Worm (Caenorhabditis elegans) whole organism, L1 larva: Measurements from ENCODE around the gene D1086.8.

Experiments
- aha-1 ChIP-seq: fragments of 150-350 bp; optimal IDR thresholded peaks from 2 replicates; lab custom pipeline; 2014; ENCODE audit warnings: missing biosample characterization, missing genetic modification characterization
- alr-1 ChIP-seq: fragments of 200-800 bp; sonication (Bioruptor generic); optimal IDR thresholded peaks from 2 replicates; lab custom pipeline; 2018; ENCODE audit warnings: borderline replicate concordance, mild to moderate bottlenecking, missing genetic modification characterization, missing compliant biosample characterization
- blmp-1 ChIP-seq: fragments of 150-350 bp; optimal IDR thresholded peaks from 2 replicates; lab custom pipeline; 2014; ENCODE audit warnings: missing biosample characterization, missing genetic modification characterization
- ceh-63 ChIP-seq: fragments of 200-800 bp; sonication (Bioruptor generic); optimal IDR thresholded peaks from 2 replicates; lab custom pipeline; 2018; ENCODE audit warnings: mild to moderate bottlenecking, missing genetic modification characterization, missing compliant biosample characterization
- ceh-8 ChIP-seq: fragments of 200-800 bp; sonication (Bioruptor generic); optimal IDR thresholded peaks from 2 replicates; lab custom pipeline; 2018; ENCODE audit warnings: mild to moderate bottlenecking, missing genetic modification characterization, moderate library complexity, missing compliant biosample characterization
- ceh-90 ChIP-seq: sonication (generic microtip); optimal IDR thresholded peaks from 2 replicates; lab custom pipeline; 2016; ENCODE audit warnings: missing genetic modification characterization, missing compliant biosample characterization
- egl-13 ChIP-seq: sonication (generic microtip); optimal IDR thresholded peaks from 2 replicates; lab custom pipeline; 2016; ENCODE audit warnings: missing genotype, missing genetic modification reagents, missing genetic modification characterization, missing compliant biosample characterization
- ets-5 ChIP-seq: fragments of 200-800 bp; sonication (Bioruptor generic); IDR thresholded peaks from 2 replicates; pipeline ENCODE4 v1.3.6; 2022; ENCODE audit warnings: missing genetic modification characterization, missing compliant biosample characterization
- hlh-4 ChIP-seq: sonication (generic microtip); optimal IDR thresholded peaks from 2 replicates; lab custom pipeline; 2016; ENCODE audit warnings: mild to moderate bottlenecking, missing genetic modification characterization, missing compliant biosample characterization
- hpl-2 ChIP-seq: fragments of 150-350 bp; optimal IDR thresholded peaks from 2 replicates; lab custom pipeline; 2014; ENCODE audit warnings: missing biosample characterization, missing genetic modification reagents, missing genetic modification characterization
- lin-14 ChIP-seq: fragments of 200-800 bp; sonication (Bioruptor generic); optimal IDR thresholded peaks from 2 replicates; lab custom pipeline; 2018; ENCODE audit warnings: mild to moderate bottlenecking, missing genetic modification characterization, moderate library complexity, missing compliant biosample characterization
- nhr-11 ChIP-seq: fragments of 150-350 bp; optimal IDR thresholded peaks from 2 replicates; lab custom pipeline; 2014; ENCODE audit warnings: missing biosample characterization, missing genetic modification characterization
- nhr-19 ChIP-seq: fragments of 200-800 bp; sonication (Bioruptor generic); conservative IDR thresholded peaks from 2 replicates; pipeline ENCODE4 v1.3.6; 2022; ENCODE audit warnings: missing genetic modification characterization, missing compliant biosample characterization
- nhr-237 ChIP-seq: fragments of 150-350 bp; optimal IDR thresholded peaks from 2 replicates; lab custom pipeline; 2014; ENCODE audit warnings: missing biosample characterization, missing genetic modification characterization
- nhr-71 ChIP-seq: sonication (generic microtip); optimal IDR thresholded peaks from 2 replicates; lab custom pipeline; 2016; ENCODE audit warnings: mild to moderate bottlenecking, missing genetic modification characterization, moderate library complexity, missing compliant biosample characterization
- nhr-77 ChIP-seq: fragments of 150-350 bp; optimal IDR thresholded peaks from 2 replicates; lab custom pipeline; 2014; ENCODE audit warnings: missing biosample characterization, missing genetic modification characterization
- pqm-1 ChIP-seq: sonication (generic microtip); optimal IDR thresholded peaks from 3 replicates; lab custom pipeline; 2017; ENCODE audit warnings: missing biosample characterization, missing genetic modification characterization
- snu-23 ChIP-seq: sonication (generic microtip); optimal IDR thresholded peaks from 2 replicates; lab custom pipeline; 2016; ENCODE audit warnings: missing genetic modification characterization, missing compliant biosample characterization
- sox-4 ChIP-seq: sonication (generic microtip); optimal IDR thresholded peaks from 2 replicates; lab custom pipeline; 2016; ENCODE audit warnings: missing genetic modification characterization, missing compliant biosample characterization
- sptf-1 ChIP-seq: fragments of 150-350 bp; optimal IDR thresholded peaks from 2 replicates; lab custom pipeline; 2014; ENCODE audit warnings: missing biosample characterization, missing genetic modification characterization
- unc-86 ChIP-seq: sonication (generic microtip); optimal IDR thresholded peaks from 2 replicates; lab custom pipeline; 2016; ENCODE audit warnings: missing genetic modification characterization, missing compliant biosample characterization

Gene D1086.8

DNA sequence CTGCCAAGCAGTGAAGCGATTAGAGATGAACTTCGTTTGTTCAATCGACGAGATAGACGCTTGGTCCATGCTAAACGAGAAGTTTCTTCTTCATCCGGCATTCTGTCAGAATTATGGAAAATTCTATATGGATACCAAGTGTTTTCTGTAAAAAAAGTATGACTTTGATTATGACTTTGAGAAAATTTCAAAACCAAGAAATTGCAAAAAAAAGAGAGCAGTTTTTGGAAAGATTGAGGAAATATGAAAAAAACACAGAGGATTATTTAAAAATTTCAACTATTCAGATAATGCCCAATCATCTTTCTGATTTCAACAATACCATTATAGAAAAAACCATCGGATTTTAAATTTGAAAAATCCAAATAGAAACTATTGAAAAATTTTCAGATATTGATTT is 51.4 kb downstream of the D1086.8 start, which contains the start of gene par-1:
Gene par-1, minus strand, starts transcription at position 101 of the 400 bp plus-strand sequence.
- no peak for TF ChIP-seq sox-4 (tag; lab: Kevin White, UChicago)
- TF ChIP-seq unc-86 = no peak
- no peak for TF ChIP-seq ets-5 (GFP tag; lab: Robert Waterston, UW)
- no peak for TF ChIP-seq ceh-63 (GFP tag; lab: Kevin White, UChicago)
- TF ChIP-seq nhr-11 (tag; lab: Kevin White, UChicago) = no peak
- TF ChIP-seq nhr-77 (tag; lab: Kevin White, UChicago) = no peak
- TF ChIP-seq egl-13 (tag; lab: Kevin White, UChicago) = no peak
- TF ChIP-seq alr-1 (tag; lab: Kevin White, UChicago) = no peak

DNA sequence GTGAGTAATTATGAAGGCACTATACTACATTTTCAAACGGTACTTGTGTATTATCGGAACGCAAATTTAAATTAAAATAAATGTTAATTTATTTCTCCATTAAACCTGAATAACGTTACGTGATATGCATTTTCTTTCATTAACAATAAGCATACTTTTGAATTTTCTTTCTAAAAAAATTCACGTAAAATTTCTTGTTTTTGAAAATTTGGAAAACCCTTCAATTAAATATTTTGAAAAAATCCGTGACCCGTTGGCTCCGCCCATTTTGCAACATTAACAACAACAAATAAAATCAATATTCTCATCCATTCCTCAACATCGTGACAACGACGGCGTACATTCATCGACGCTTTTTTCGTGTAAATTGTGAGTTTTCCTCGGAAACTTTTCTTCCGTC is 52.3 kb downstream of the D1086.8 start, which contains the start of gene acs-10:
Gene acs-10, plus strand, starts transcription at position 301 of the 400 bp plus-strand sequence.
- TF ChIP-seq hpl-2 = no peak
- TF ChIP-seq sptf-1 = no peak
- no peak for TF ChIP-seq snu-23
- TF ChIP-seq nhr-237 (tag; lab: Kevin White, UChicago) = no peak
- no peak for TF ChIP-seq blmp-1 (tag; lab: Kevin White, UChicago)
- TF ChIP-seq pqm-1 = no peak
- no peak for TF ChIP-seq lin-14
- TF ChIP-seq aha-1 (tag; lab: Kevin White, UChicago) = no peak
- no peak for TF ChIP-seq nhr-71 (tag; lab: Kevin White, UChicago)
- TF ChIP-seq nhr-19 (GFP tag; lab: Robert Waterston, UW) = no peak
- TF ChIP-seq ceh-8 = no peak
- no peak for TF ChIP-seq hlh-4
- no peak for TF ChIP-seq ceh-90 (tag; lab: Kevin White, UChicago)
